Worm (Caenorhabditis elegans) whole organism, late embryonic: ENCODE results near the gene F56C9.10.

Experiments
- F13H6.1 ChIP-seq: sonication (generic microtip); optimal IDR thresholded peaks from 2 replicates; lab custom pipeline; 2016; ENCODE audit warnings: missing genetic modification characterization, missing compliant biosample characterization
- K02D7.2 ChIP-seq: sonication (generic microtip); optimal IDR thresholded peaks from 2 replicates; lab custom pipeline; 2017; ENCODE audit warnings: mild to moderate bottlenecking, missing genetic modification characterization, missing compliant biosample characterization
- K09A11.1 ChIP-seq: sonication (generic microtip); optimal IDR thresholded peaks from 2 replicates; lab custom pipeline; 2017; ENCODE audit warnings: antibody characterized with exemption, mild to moderate bottlenecking, missing genetic modification characterization, missing compliant biosample characterization; ENCODE audit not compliant: insufficient read depth
- ahr-1 ChIP-seq: sonication (generic microtip); optimal IDR thresholded peaks from 2 replicates; lab custom pipeline; 2016; ENCODE audit warnings: missing genetic modification characterization, missing compliant biosample characterization
- ama-1 ChIP-seq: fragments of 150-350 bp; optimal IDR thresholded peaks from 2 replicates; lab custom pipeline; 2014
- ceh-14 ChIP-seq: sonication (generic microtip); optimal IDR thresholded peaks from 2 replicates; lab custom pipeline; 2016; ENCODE audit warnings: missing genotype, missing genetic modification characterization, missing compliant biosample characterization
- ceh-19 ChIP-seq: fragments of 200-800 bp; sonication (Bioruptor generic); optimal IDR thresholded peaks from 2 replicates; lab custom pipeline; 2018; ENCODE audit warnings: mild to moderate bottlenecking, missing genetic modification characterization, missing compliant biosample characterization
- ceh-22 ChIP-seq: sonication (generic microtip); optimal IDR thresholded peaks from 2 replicates; lab custom pipeline; 2017; ENCODE audit warnings: missing biosample characterization, missing genetic modification characterization
- ceh-24 ChIP-seq: sonication (generic microtip); optimal IDR thresholded peaks from 2 replicates; lab custom pipeline; 2016; ENCODE audit warnings: mild to moderate bottlenecking, missing genetic modification characterization, missing compliant biosample characterization
- ceh-34 ChIP-seq: sonication (generic microtip); optimal IDR thresholded peaks from 2 replicates; lab custom pipeline; 2016; ENCODE audit warnings: mild to moderate bottlenecking, missing genetic modification characterization, missing compliant biosample characterization
- ceh-9 ChIP-seq: sonication (generic microtip); optimal IDR thresholded peaks from 2 replicates; lab custom pipeline; 2016; ENCODE audit warnings: mild to moderate bottlenecking, missing genetic modification characterization, inconsistent platforms, missing compliant biosample characterization
- che-1 ChIP-seq: sonication (generic microtip); optimal IDR thresholded peaks from 2 replicates; lab custom pipeline; 2016; ENCODE audit warnings: mild to moderate bottlenecking, missing genetic modification characterization, missing compliant biosample characterization
- dmd-4 ChIP-seq: sonication (generic microtip); optimal IDR thresholded peaks from 2 replicates; lab custom pipeline; 2016; ENCODE audit warnings: borderline replicate concordance, missing genetic modification characterization, missing compliant biosample characterization
- dve-1 ChIP-seq: sonication (generic microtip); optimal IDR thresholded peaks from 2 replicates; lab custom pipeline; 2017; ENCODE audit warnings: antibody characterized with exemption, mild to moderate bottlenecking, missing genetic modification characterization, missing compliant biosample characterization
- elt-4 ChIP-seq: sonication (generic microtip); optimal IDR thresholded peaks from 2 replicates; lab custom pipeline; 2016; ENCODE audit warnings: missing genetic modification characterization, missing compliant biosample characterization
- eyg-1 ChIP-seq: sonication (generic microtip); optimal IDR thresholded peaks from 2 replicates; lab custom pipeline; 2016; ENCODE audit warnings: missing genotype, missing genetic modification characterization, missing compliant biosample characterization
- hlh-15 ChIP-seq: sonication (generic microtip); optimal IDR thresholded peaks from 2 replicates; lab custom pipeline; 2016; ENCODE audit warnings: missing genetic modification characterization, missing compliant biosample characterization
- hlh-30 ChIP-seq: sonication (generic microtip); optimal IDR thresholded peaks from 2 replicates; lab custom pipeline; 2017; ENCODE audit warnings: antibody characterized with exemption, missing genetic modification characterization, missing compliant biosample characterization; ENCODE audit not compliant: insufficient read depth
- hlh-8 ChIP-seq: sonication (generic microtip); optimal IDR thresholded peaks from 2 replicates; lab custom pipeline; 2016; ENCODE audit warnings: missing genotype, missing genetic modification characterization, missing compliant biosample characterization
- lim-6 ChIP-seq: sonication (generic microtip); optimal IDR thresholded peaks from 2 replicates; lab custom pipeline; 2016; ENCODE audit warnings: missing genetic modification characterization, missing compliant biosample characterization
- mec-3 ChIP-seq: sonication (generic microtip); optimal IDR thresholded peaks from 2 replicates; lab custom pipeline; 2016; ENCODE audit warnings: borderline replicate concordance, missing genetic modification characterization, missing compliant biosample characterization
- nfya-1 ChIP-seq: sonication (generic microtip); optimal IDR thresholded peaks from 2 replicates; lab custom pipeline; 2017; ENCODE audit warnings: missing genetic modification characterization, mild to moderate bottlenecking, missing compliant biosample characterization, antibody characterized with exemption, moderate library complexity
- nhr-11 ChIP-seq: fragments of 150-350 bp; optimal IDR thresholded peaks from 2 replicates; lab custom pipeline; 2014; ENCODE audit warnings: missing biosample characterization, missing genetic modification characterization
- pag-3 ChIP-seq: sonication (generic microtip); optimal IDR thresholded peaks from 2 replicates; lab custom pipeline; 2016; ENCODE audit warnings: missing compliant biosample characterization, missing genetic modification characterization, borderline replicate concordance
- pat-9 ChIP-seq: fragments of 200-800 bp; sonication (Bioruptor generic); optimal IDR thresholded peaks from 2 replicates; lab custom pipeline; 2018; ENCODE audit warnings: mild to moderate bottlenecking, missing genetic modification characterization, moderate library complexity, missing compliant biosample characterization
- pha-2 ChIP-seq: sonication (generic microtip); optimal IDR thresholded peaks from 2 replicates; lab custom pipeline; 2017; ENCODE audit warnings: mild to moderate bottlenecking, missing genetic modification characterization, missing compliant biosample characterization
- pha-4 ChIP-seq: fragments of 150-350 bp; optimal IDR thresholded peaks from 2 replicates; lab custom pipeline; 2018; ENCODE audit warnings: missing biosample characterization, missing genetic modification reagents, missing genetic modification characterization
- pqm-1 ChIP-seq: sonication (generic microtip); optimal IDR thresholded peaks from 2 replicates; lab custom pipeline; 2016; ENCODE audit warnings: missing genetic modification characterization, missing compliant biosample characterization
- pros-1 ChIP-seq: fragments of 150-350 bp; optimal IDR thresholded peaks from 2 replicates; lab custom pipeline; 2014; ENCODE audit warnings: missing biosample characterization, missing genetic modification reagents, missing genetic modification characterization
- ref-2 ChIP-seq: sonication (generic microtip); optimal IDR thresholded peaks from 2 replicates; lab custom pipeline; 2016; ENCODE audit warnings: missing genetic modification characterization, missing compliant biosample characterization
- sdc-2 ChIP-seq: sonication (generic microtip); optimal IDR thresholded peaks from 2 replicates; lab custom pipeline; 2016; ENCODE audit warnings: missing genotype, missing genetic modification characterization, missing compliant biosample characterization
- sox-2 ChIP-seq: fragments of 200-800 bp; sonication (Bioruptor generic); IDR thresholded peaks from 2 replicates; pipeline ENCODE4 v1.3.6; 2022; ENCODE audit warnings: missing genetic modification reagents, missing genetic modification characterization, missing compliant biosample characterization
- tbx-2 ChIP-seq: sonication (generic microtip); optimal IDR thresholded peaks from 2 replicates; lab custom pipeline; 2016; ENCODE audit warnings: missing genetic modification characterization, missing compliant biosample characterization
- ttx-3 ChIP-seq: sonication (generic microtip); optimal IDR thresholded peaks from 2 replicates; lab custom pipeline; 2016; ENCODE audit warnings: missing genetic modification reagents, missing genetic modification characterization, missing compliant biosample characterization
- unc-3 ChIP-seq, 2 experiments: fragments of 200-800 bp in 1 of 2; sonication (Bioruptor generic) in 1 of 2; sonication (generic microtip) in 1 of 2; conservative IDR thresholded peaks in 1 of 2; optimal IDR thresholded peaks in 1 of 2; 2 replicates each; pipeline versions ENCODE4 v1.3.6 to Lab custom; 2016 to 2022; ENCODE audit warnings: missing compliant biosample characterization in 2 of 2, missing genetic modification characterization in 2 of 2, missing genetic modification reagents in 1 of 2
- unc-42 ChIP-seq: sonication (generic microtip); optimal IDR thresholded peaks from 2 replicates; lab custom pipeline; 2016; ENCODE audit warnings: missing genotype, missing genetic modification characterization, missing compliant biosample characterization
- unc-86 ChIP-seq: sonication (generic microtip); optimal IDR thresholded peaks from 2 replicates; lab custom pipeline; 2016; ENCODE audit warnings: missing genetic modification characterization, missing compliant biosample characterization
- ztf-16 ChIP-seq: sonication (generic microtip); optimal IDR thresholded peaks from 2 replicates; lab custom pipeline; 2017; ENCODE audit warnings: missing genetic modification characterization, missing compliant biosample characterization

Gene F56C9.10

DNA sequence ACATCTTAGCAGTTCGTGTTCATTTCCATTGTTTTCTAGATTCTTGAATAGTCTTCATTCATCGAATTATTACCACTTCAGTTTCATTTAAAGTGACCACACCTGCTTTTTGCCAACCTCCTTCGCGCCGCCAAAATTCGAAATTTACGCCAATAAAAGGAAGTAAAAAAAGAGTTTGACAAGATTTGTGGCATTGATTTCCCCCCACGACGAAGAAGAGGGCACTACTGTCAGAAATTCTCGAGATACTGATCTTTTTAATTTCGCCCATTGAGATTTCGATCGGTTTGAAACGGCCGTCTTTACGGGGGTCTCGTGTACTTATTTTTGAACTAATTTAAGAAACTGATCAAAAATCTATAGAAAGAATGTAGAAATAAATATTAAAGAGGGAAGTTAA is 33.4 kb downstream of the F56C9.10 start:
- TF ChIP-seq pha-2 (no peak), hlh-30 (tag; lab: Kevin White, UChicago) (no peak), ref-2 (tag; lab: Kevin White, UChicago) (no peak), ceh-14 (tag; lab: Kevin White, UChicago) (no peak), dmd-4 (tag; lab: Kevin White, UChicago) (no peak)

DNA sequence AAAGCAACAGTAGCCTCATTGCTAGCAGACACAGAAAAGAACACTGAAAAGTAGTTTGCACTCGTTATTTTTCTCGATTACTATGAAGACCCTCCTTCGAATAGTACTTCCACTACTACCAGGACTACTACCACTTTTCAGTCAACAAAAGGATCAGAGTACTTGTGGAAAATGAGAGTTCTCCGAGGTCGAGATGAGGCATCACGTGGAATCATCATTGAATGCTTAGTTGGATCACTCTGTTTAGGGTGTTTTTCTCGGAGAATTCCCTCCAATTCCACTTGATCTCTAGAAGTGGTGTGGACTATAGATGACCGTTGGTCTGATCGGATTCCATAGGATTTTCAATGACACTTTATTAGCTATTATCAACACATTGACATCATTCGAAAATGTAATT is 34.4 kb downstream of the F56C9.10 start:
- TF ChIP-seq unc-3 (GFP tag; conservative IDR thresholded peaks at IDR 0.05; lab: Robert Waterston, UW), result no peak
- TF ChIP-seq unc-3 (tag; optimal IDR thresholded peaks at IDR 0.05; lab: Kevin White, UChicago), result no peak
- TF ChIP-seq dmd-4 (tag; lab: Kevin White, UChicago), result no peak
- no peak for TF ChIP-seq unc-86 (tag; lab: Kevin White, UChicago)
- no peak for TF ChIP-seq nhr-11
- no peak for TF ChIP-seq pqm-1 (tag; lab: Kevin White, UChicago)
- no peak for TF ChIP-seq ahr-1 (tag; lab: Kevin White, UChicago)
- no peak for TF ChIP-seq nfya-1 (tag; lab: Kevin White, UChicago)
- TF ChIP-seq pha-2, result no peak
- TF ChIP-seq K02D7.2 (tag; lab: Kevin White, UChicago), result no peak
- no peak for TF ChIP-seq lim-6 (tag; lab: Kevin White, UChicago)
- no peak for TF ChIP-seq ceh-19 (GFP tag; lab: Kevin White, UChicago)
- TF ChIP-seq che-1 (tag; lab: Kevin White, UChicago), result no peak
- no peak for TF ChIP-seq ztf-16 (tag; lab: Kevin White, UChicago)
- TF ChIP-seq eyg-1 (tag; lab: Kevin White, UChicago), result no peak
- no peak for TF ChIP-seq ama-1 (lab: Kevin White, UChicago)
- TF ChIP-seq ceh-34, result no peak
- no peak for TF ChIP-seq hlh-8 (tag; lab: Kevin White, UChicago)
- no peak for TF ChIP-seq hlh-15
- no peak for TF ChIP-seq ceh-22 (tag; lab: Kevin White, UChicago)

DNA sequence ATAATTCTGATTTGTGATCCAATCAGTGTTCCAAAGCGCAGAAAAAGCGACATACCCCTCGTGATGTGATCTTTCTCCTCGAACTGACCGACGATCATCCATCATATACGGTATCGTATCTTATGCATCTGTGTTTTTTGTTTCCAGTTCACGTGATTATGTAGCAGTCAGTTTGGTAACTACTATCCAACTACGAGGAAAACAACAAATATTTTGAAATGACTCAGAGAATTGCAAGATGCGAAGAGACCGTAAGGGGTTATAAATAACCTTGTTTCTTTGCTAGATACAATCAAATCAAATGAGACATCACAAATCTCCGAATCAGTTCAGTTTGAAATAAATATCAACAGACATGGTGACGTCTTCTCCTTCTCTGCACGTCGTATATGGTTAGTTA is 34.9 kb downstream of the F56C9.10 start:
- TF ChIP-seq ceh-24 (tag; lab: Kevin White, UChicago) (no peak), pros-1 (tag; lab: Kevin White, UChicago) (no peak), sdc-2 (tag; lab: Kevin White, UChicago) (no peak), sox-2 (no peak), lim-6 (tag; lab: Kevin White, UChicago) (no peak), ceh-9 (tag; lab: Kevin White, UChicago) (no peak), pqm-1 (tag; lab: Kevin White, UChicago) (no peak), ama-1 (lab: Kevin White, UChicago) (no peak), dve-1 (tag; lab: Kevin White, UChicago) (no peak), tbx-2 (no peak), unc-42 (tag; lab: Kevin White, UChicago) (no peak), pag-3 (no peak), pha-4 (no peak), ceh-14 (tag; lab: Kevin White, UChicago) (no peak), elt-4 (tag; lab: Kevin White, UChicago) (no peak), F13H6.1 (tag; lab: Kevin White, UChicago) (no peak), K09A11.1 (no peak), mec-3 (tag; lab: Kevin White, UChicago) (no peak), ttx-3 (tag; lab: Kevin White, UChicago) (no peak)

DNA sequence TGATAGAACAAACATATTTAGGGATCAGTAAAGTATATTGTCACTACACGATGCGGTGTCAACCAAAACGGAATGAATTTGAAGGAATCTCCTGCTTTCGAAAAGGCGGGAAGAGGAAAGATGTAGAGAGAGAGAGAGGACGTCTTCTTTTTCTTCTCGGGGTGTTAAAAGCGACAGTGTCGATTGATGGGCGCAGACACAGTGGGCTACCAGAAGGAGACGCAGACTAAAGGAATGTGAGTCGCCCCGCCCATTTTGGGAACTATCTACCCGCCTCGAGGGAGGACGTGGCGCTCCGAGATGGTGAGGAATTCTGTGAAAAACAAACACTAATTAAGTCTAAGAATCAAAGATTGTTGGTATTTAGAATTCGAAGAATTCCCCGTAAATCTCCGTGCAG is 35.6 kb downstream of the F56C9.10 start, which contains the start of the genes B0361.14 and B0361.9:
TSS of gene B0361.14 (minus strand) at position 66 of the 400 bp plus-strand sequence.
TSS of gene B0361.9 (minus strand) at position 166 of the 400 bp plus-strand sequence.
- peak; percentile 6 for TF ChIP-seq ref-2 (tag; lab: Kevin White, UChicago)
- no peak for TF ChIP-seq pat-9
